Worm (Caenorhabditis elegans) whole organism, early embryonic: ENCODE results near the gene hst-3.1.

Experiments used
- F13C5.2 ChIP-seq: sonication (generic microtip); optimal IDR thresholded peaks from 2 replicates; lab custom pipeline; 2017; ENCODE audit warnings: mild to moderate bottlenecking, missing genetic modification characterization, inconsistent platforms, missing compliant biosample characterization
- aly-1 ChIP-seq: sonication (generic microtip); optimal IDR thresholded peaks from 2 replicates; lab custom pipeline; 2016; ENCODE audit warnings: missing genetic modification characterization, missing compliant biosample characterization
- ama-1 ChIP-seq: fragments of 150-350 bp; optimal IDR thresholded peaks from 2 replicates; lab custom pipeline; 2014
- ceh-13 ChIP-seq: fragments of 200-800 bp; sonication (Bioruptor generic); optimal IDR thresholded peaks from 2 replicates; lab custom pipeline; 2018; ENCODE audit warnings: mild to moderate bottlenecking, missing genetic modification characterization, missing compliant biosample characterization
- ceh-36 ChIP-seq: sonication (generic microtip); optimal IDR thresholded peaks from 2 replicates; lab custom pipeline; 2016; ENCODE audit warnings: missing genetic modification characterization, inconsistent platforms, missing compliant biosample characterization
- hmbx-1 ChIP-seq: sonication (generic microtip); optimal IDR thresholded peaks from 2 replicates; lab custom pipeline; 2016; ENCODE audit warnings: mild to moderate bottlenecking, missing genetic modification characterization, missing compliant biosample characterization
- pes-1 ChIP-seq: fragments of 200-800 bp; sonication (Bioruptor generic); IDR thresholded peaks from 2 replicates; pipeline ENCODE4 v1.3.6; 2022; ENCODE audit warnings: missing genetic modification reagents, missing genetic modification characterization, missing compliant biosample characterization
- tbx-11 ChIP-seq: fragments of 200-800 bp; sonication (Bioruptor generic); IDR thresholded peaks from 2 replicates; pipeline ENCODE4 v1.3.6; 2022; ENCODE audit warnings: missing genetic modification characterization, missing compliant biosample characterization

DNA sequence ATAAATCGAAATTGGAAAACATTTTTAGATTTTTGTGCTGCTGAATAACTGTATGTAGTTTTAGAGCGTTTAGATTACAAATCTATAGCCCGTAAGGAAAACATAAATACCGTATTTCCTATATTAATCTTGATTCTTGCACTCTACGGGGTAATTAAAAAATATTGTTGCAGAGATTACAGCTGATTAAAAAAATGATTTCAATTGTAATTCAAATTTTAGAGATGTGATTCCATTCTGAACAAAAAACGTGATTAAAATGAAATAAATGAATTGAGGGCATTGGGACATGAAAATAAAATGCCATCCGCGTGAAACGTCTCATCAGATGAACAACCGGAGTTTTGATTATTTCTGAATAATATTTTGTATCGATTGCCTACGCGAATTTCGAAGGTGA is 23.4 kb upstream of the hst-3.1 start, which contains the start of gene cpb-2:
- no peak for TF ChIP-seq pes-1 (GFP tag; lab: Robert Waterston, UW)
- no peak for TF ChIP-seq ama-1 (lab: Kevin White, UChicago)
- no peak for TF ChIP-seq ceh-36
- TF ChIP-seq aly-1 (tag; lab: Kevin White, UChicago): no peak
- TF ChIP-seq hmbx-1 (tag; lab: Kevin White, UChicago): no peak
- TF ChIP-seq tbx-11 (GFP tag; lab: Robert Waterston, UW): no peak
- no peak for TF ChIP-seq ceh-13 (GFP tag; lab: Kevin White, UChicago)
- TF ChIP-seq F13C5.2: no peak
